Worm (Caenorhabditis elegans) whole organism, L4/young adult: Measurements from ENCODE around the gene tofu-1.

Source experiments
- W03F9.2 ChIP-seq: fragments of 150-350 bp; optimal IDR thresholded peaks from 2 replicates; lab custom pipeline; 2014; ENCODE audit warnings: missing biosample characterization, missing genetic modification characterization
- him-1 ChIP-seq: sonication (generic microtip); optimal IDR thresholded peaks from 2 replicates; lab custom pipeline; 2016; ENCODE audit warnings: missing genotype, missing genetic modification reagents, missing genetic modification characterization, missing compliant biosample characterization

ce11 chrV:9965891-9966290, 15.1 kb upstream of the tofu-1 start:
- no peak for TF ChIP-seq W03F9.2 (tag; lab: Kevin White, UChicago)
- peak; percentile 24 for TF ChIP-seq him-1 (tag; lab: Kevin White, UChicago)
